Fruit fly (Drosophila melanogaster) whole organism, embryonic: Measurements from ENCODE around the gene CG14695.

Experiments used
- B-H1 ChIP-seq: fragments of 200-800 bp; sonication (Bioruptor generic); IDR thresholded peaks from 3 replicates; pipeline ENCODE4 v1.3.6; 2022; ENCODE audit warnings: missing biosample characterization, missing genetic modification characterization
- CG10274 ChIP-seq: fragments of 200-800 bp; sonication (Bioruptor generic); optimal IDR thresholded peaks from 3 replicates; lab custom pipeline; 2017; ENCODE audit warnings: missing biosample characterization, mild to moderate bottlenecking, missing genetic modification characterization
- CG10959 ChIP-seq: fragments of 200-800 bp; sonication (Bioruptor generic); IDR thresholded peaks from 2 replicates; pipeline ENCODE4 v1.3.6; 2022; ENCODE audit warnings: missing biosample characterization, missing genetic modification characterization
- CG11560 ChIP-seq: fragments of 200-800 bp; sonication (Bioruptor generic); IDR thresholded peaks from 3 replicates; pipeline ENCODE4 v1.3.6; 2022; ENCODE audit warnings: missing biosample characterization, missing genetic modification characterization
- CG12659 ChIP-seq: fragments of 200-800 bp; sonication (Bioruptor generic); optimal IDR thresholded peaks from 3 replicates; lab custom pipeline; 2017; ENCODE audit warnings: mild to moderate bottlenecking, missing biosample characterization, missing genetic modification reagents, missing genetic modification characterization
- CG15269 ChIP-seq: fragments of 200-800 bp; sonication (Bioruptor generic); optimal IDR thresholded peaks from 2 replicates; lab custom pipeline; 2018; ENCODE audit warnings: missing biosample characterization, mild to moderate bottlenecking, missing genetic modification characterization, moderate library complexity
- CG1529 ChIP-seq: fragments of 200-800 bp; sonication (Bioruptor generic); optimal IDR thresholded peaks from 3 replicates; lab custom pipeline; 2018; ENCODE audit warnings: missing biosample characterization, missing genetic modification characterization
- CG1832 ChIP-seq: fragments of 200-800 bp; sonication (Bioruptor generic); optimal IDR thresholded peaks from 2 replicates; lab custom pipeline; 2017; ENCODE audit warnings: missing biosample characterization, mild to moderate bottlenecking, missing genetic modification characterization, inconsistent platforms
- CG31441 ChIP-seq: fragments of 200-800 bp; sonication (Bioruptor generic); IDR thresholded peaks from 2 replicates; pipeline ENCODE4 v1.3.6; 2022; ENCODE audit warnings: missing biosample characterization, missing genetic modification characterization
- CG32532 ChIP-seq: fragments of 200-800 bp; sonication (Bioruptor generic); IDR thresholded peaks from 2 replicates; pipeline ENCODE4 v1.3.6; 2022; ENCODE audit warnings: missing biosample characterization, missing genetic modification characterization
- CG33557 ChIP-seq: fragments of 200-800 bp; sonication (Bioruptor generic); optimal IDR thresholded peaks from 2 replicates; lab custom pipeline; 2019; ENCODE audit warnings: missing biosample characterization, mild to moderate bottlenecking, missing genetic modification characterization, moderate library complexity
- CG34422 ChIP-seq: fragments of 200-800 bp; sonication (Bioruptor generic); IDR thresholded peaks from 3 replicates; pipeline ENCODE4 v1.3.6; 2022; ENCODE audit warnings: missing biosample characterization, missing genetic modification characterization
- CG3847 ChIP-seq: fragments of 200-800 bp; sonication (Bioruptor generic); IDR thresholded peaks from 2 replicates; pipeline ENCODE4 v1.3.6; 2022; ENCODE audit warnings: missing biosample characterization, missing genetic modification characterization
- CG43689 ChIP-seq: fragments of 200-800 bp; sonication (Bioruptor generic); IDR thresholded peaks from 2 replicates; pipeline ENCODE4 v1.3.6; 2022; ENCODE audit warnings: missing biosample characterization, missing genetic modification characterization
- CG4424 ChIP-seq: fragments of 200-800 bp; sonication (Bioruptor generic); optimal IDR thresholded peaks from 3 replicates; lab custom pipeline; 2016; ENCODE audit warnings: missing biosample characterization, missing genetic modification characterization
- CG5245 ChIP-seq: fragments of 200-800 bp; sonication (Bioruptor generic); optimal IDR thresholded peaks from 3 replicates; lab custom pipeline; 2016; ENCODE audit warnings: missing biosample characterization, missing genetic modification characterization
- CG7839 ChIP-seq: fragments of 200-800 bp; sonication (Bioruptor generic); optimal IDR thresholded peaks from 3 replicates; lab custom pipeline; 2018; ENCODE audit warnings: missing biosample characterization, mild to moderate bottlenecking, missing genetic modification characterization, moderate library complexity
- CG7987 ChIP-seq: fragments of 200-800 bp; sonication (Bioruptor generic); optimal IDR thresholded peaks from 2 replicates; lab custom pipeline; 2018; ENCODE audit warnings: missing biosample characterization, mild to moderate bottlenecking, missing genetic modification characterization, moderate library complexity
- CHES-1-like ChIP-seq: fragments of 200-800 bp; sonication (Bioruptor generic); optimal IDR thresholded peaks from 2 replicates; lab custom pipeline; 2016; ENCODE audit warnings: missing biosample characterization, missing genetic modification characterization
- Dip2 ChIP-seq: fragments of 200-800 bp; sonication (Bioruptor generic); IDR thresholded peaks from 2 replicates; pipeline ENCODE4 v1.3.6; 2022; ENCODE audit warnings: missing biosample characterization, missing genetic modification characterization
- Ets97D ChIP-seq: fragments of 200-800 bp; sonication (Bioruptor generic); optimal IDR thresholded peaks from 3 replicates; lab custom pipeline; 2016; ENCODE audit warnings: missing biosample characterization, missing genetic modification characterization
- Hey ChIP-seq: fragments of 200-800 bp; sonication (Bioruptor generic); optimal IDR thresholded peaks from 3 replicates; lab custom pipeline; 2018; ENCODE audit warnings: missing biosample characterization, mild to moderate bottlenecking, missing genetic modification characterization
- HmgD ChIP-seq: fragments of 200-800 bp; sonication (Bioruptor generic); optimal IDR thresholded peaks from 3 replicates; lab custom pipeline; 2016; ENCODE audit warnings: missing biosample characterization, missing genetic modification characterization
- Lhr ChIP-seq: fragments of 200-800 bp; sonication (Bioruptor generic); optimal IDR thresholded peaks from 3 replicates; lab custom pipeline; 2017; ENCODE audit warnings: mild to moderate bottlenecking, missing biosample characterization, missing genetic modification reagents, missing genetic modification characterization
- MBD-R2 ChIP-seq: fragments of 200-800 bp; sonication (Bioruptor generic); IDR thresholded peaks from 2 replicates; pipeline ENCODE4 v1.3.6; 2022; ENCODE audit warnings: missing biosample characterization, missing genetic modification characterization
- MESR4 ChIP-seq: fragments of 200-800 bp; sonication (Bioruptor generic); optimal IDR thresholded peaks from 2 replicates; lab custom pipeline; 2018; ENCODE audit warnings: missing biosample characterization, mild to moderate bottlenecking, missing genetic modification characterization, moderate library complexity
- Mad ChIP-seq: fragments of 200-800 bp; sonication (Bioruptor generic); optimal IDR thresholded peaks from 2 replicates; lab custom pipeline; 2016; ENCODE audit warnings: missing biosample characterization, missing genetic modification characterization
- Nf-YB ChIP-seq: fragments of 200-800 bp; sonication (Bioruptor generic); optimal IDR thresholded peaks from 3 replicates; lab custom pipeline; 2019; ENCODE audit warnings: missing biosample characterization, mild to moderate bottlenecking, missing genetic modification characterization, moderate library complexity
- Scr ChIP-seq: fragments of 200-800 bp; sonication (Bioruptor generic); IDR thresholded peaks from 2 replicates; pipeline ENCODE4 v1.3.6; 2022; ENCODE audit warnings: missing biosample characterization, missing genetic modification characterization; ENCODE audit not compliant: partially characterized antibody
- Spps ChIP-seq: fragments of 200-800 bp; sonication (Bioruptor generic); optimal IDR thresholded peaks from 2 replicates; lab custom pipeline; 2018; ENCODE audit warnings: missing biosample characterization, mild to moderate bottlenecking, missing genetic modification characterization
- Sry-δ ChIP-seq: fragments of 200-800 bp; sonication (Bioruptor generic); optimal IDR thresholded peaks from 2 replicates; lab custom pipeline; 2016; ENCODE audit warnings: missing biosample characterization, missing genetic modification characterization
- Stat92E ChIP-seq, 3 experiments: fragments of >200 bp in 2 of 3; fragments of 200-800 bp in 1 of 3; sonication (Bioruptor generic) in 1 of 3; optimal IDR thresholded peaks; 2 replicates each; lab custom pipeline; 2017 to 2019; ENCODE audit warnings: missing biosample characterization in 3 of 3, missing genetic modification characterization in 3 of 3, mild to moderate bottlenecking in 1 of 3, moderate library complexity in 1 of 3
- Vsx1 ChIP-seq: fragments of 200-800 bp; sonication (Bioruptor generic); optimal IDR thresholded peaks from 2 replicates; lab custom pipeline; 2017; ENCODE audit warnings: missing biosample characterization, mild to moderate bottlenecking, missing genetic modification characterization, missing genetic modification reagents
- amos ChIP-seq: fragments of 200-800 bp; sonication (Bioruptor generic); IDR thresholded peaks from 2 replicates; pipeline ENCODE4 v1.3.6; 2022; ENCODE audit warnings: missing biosample characterization, missing genetic modification characterization; ENCODE audit not compliant: partially characterized antibody
- bsh ChIP-seq, 2 experiments: fragments of 200-800 bp; sonication (Bioruptor generic); optimal IDR thresholded peaks; 2 replicates each; lab custom pipeline; 2017 to 2018; ENCODE audit warnings: mild to moderate bottlenecking in 2 of 2, missing biosample characterization in 2 of 2, missing genetic modification characterization in 2 of 2, moderate library complexity in 1 of 2
- btn ChIP-seq: fragments of 200-800 bp; sonication (Bioruptor generic); optimal IDR thresholded peaks from 2 replicates; lab custom pipeline; 2016; ENCODE audit warnings: missing biosample characterization, missing genetic modification characterization
- chm ChIP-seq: fragments of 200-800 bp; sonication (Bioruptor generic); IDR thresholded peaks from 2 replicates; pipeline ENCODE4 v1.3.6; 2022; ENCODE audit warnings: missing biosample characterization, missing genetic modification characterization
- ewg ChIP-seq: fragments of 200-800 bp; sonication (Bioruptor generic); optimal IDR thresholded peaks from 3 replicates; lab custom pipeline; 2017; ENCODE audit warnings: mild to moderate bottlenecking, missing biosample characterization, missing genetic modification reagents, missing genetic modification characterization
- hkb ChIP-seq, 2 experiments: fragments of 200-800 bp in 1 of 2; fragments of >200 bp in 1 of 2; sonication (Bioruptor generic) in 1 of 2; IDR thresholded peaks in 1 of 2; optimal IDR thresholded peaks in 1 of 2; 2 replicates each; pipeline versions ENCODE4 v1.3.6 to Lab custom; 2017 to 2022; ENCODE audit warnings: missing biosample characterization in 1 of 2, missing genetic modification characterization in 1 of 2
- ind ChIP-seq: fragments of 200-800 bp; sonication (Bioruptor generic); optimal IDR thresholded peaks from 3 replicates; lab custom pipeline; 2016; ENCODE audit warnings: missing biosample characterization, missing genetic modification characterization
- maf-S ChIP-seq: fragments of 200-800 bp; sonication (Bioruptor generic); optimal IDR thresholded peaks from 2 replicates; lab custom pipeline; 2016; ENCODE audit warnings: missing biosample characterization, missing genetic modification characterization
- slbo ChIP-seq: fragments of 200-800 bp; sonication (Bioruptor generic); IDR thresholded peaks from 2 replicates; pipeline ENCODE4 v1.3.6; 2022; ENCODE audit warnings: missing biosample characterization, missing genetic modification characterization
- sob ChIP-seq: fragments of 200-800 bp; sonication (Bioruptor generic); IDR thresholded peaks from 2 replicates; pipeline ENCODE4 v1.3.6; 2022; ENCODE audit warnings: missing biosample characterization, missing genetic modification characterization
- sqz ChIP-seq: fragments of 200-800 bp; sonication (Bioruptor generic); optimal IDR thresholded peaks from 3 replicates; lab custom pipeline; 2018; ENCODE audit warnings: missing biosample characterization, mild to moderate bottlenecking, missing genetic modification characterization
- vfl ChIP-seq: fragments of 200-800 bp; sonication (Bioruptor generic); optimal IDR thresholded peaks from 2 replicates; lab custom pipeline; 2016; ENCODE audit warnings: missing biosample characterization, missing genetic modification characterization
- wek ChIP-seq: fragments of 200-800 bp; sonication (Bioruptor generic); optimal IDR thresholded peaks from 3 replicates; lab custom pipeline; 2018; ENCODE audit warnings: missing biosample characterization, mild to moderate bottlenecking, missing genetic modification characterization, moderate library complexity

The CG14695 gene

dm6 chr3R:10886462-10887315 is 7.6 kb upstream of the CG14695 start (continued):
- peak; percentile 71 for TF ChIP-seq Mad (GFP tag; lab: Kevin White, UChicago)
- peak; percentile 92 for TF ChIP-seq CG7839
- TF ChIP-seq ewg (GFP tag; lab: Kevin White, UChicago), result peak; percentile 85
- peak; percentile 91 for TF ChIP-seq sqz (GFP tag; lab: Kevin White, UChicago)
- peak; percentile 84 for TF ChIP-seq B-H1 (GFP tag; lab: Robert Waterston, UW)
- peak; percentile 82 for TF ChIP-seq vfl (GFP tag; lab: Kevin White, UChicago)
- TF ChIP-seq chm (GFP tag; lab: Robert Waterston, UW), result peak; percentile 87
- TF ChIP-seq CG5245 (GFP tag; lab: Kevin White, UChicago), result peak; percentile 60
- TF ChIP-seq wek (GFP tag; lab: Kevin White, UChicago), result no peak
- TF ChIP-seq ind (GFP tag; lab: Kevin White, UChicago), result peak; percentile 77
- peak; percentile 75; the same call in 2 of the 3 replicates for TF ChIP-seq CG11560 (tag; lab: Robert Waterston, UW)
- peak; percentile 59 for TF ChIP-seq Hey (tag; lab: Kevin White, UChicago)
- TF ChIP-seq Vsx1 (GFP tag; lab: Kevin White, UChicago), result peak; percentile 56
- peak; percentile 91 for TF ChIP-seq CG3847 (GFP tag; lab: Robert Waterston, UW)
- peak; percentile 56 for TF ChIP-seq Ets97D (GFP tag; lab: Kevin White, UChicago)
- TF ChIP-seq slbo, result peak; percentile 90
- peak; percentile 63 for TF ChIP-seq Lhr (GFP tag; lab: Kevin White, UChicago)
- peak; percentile 84 for TF ChIP-seq CG33557 (GFP tag; lab: Kevin White, UChicago)
- TF ChIP-seq btn (GFP tag; lab: Kevin White, UChicago), result peak; percentile 47
- TF ChIP-seq Stat92E (GFP tag; optimal IDR thresholded peaks at IDR 0.05; lab: Kevin White, UChicago), result peak in 1 of 3 experiments; percentile 74
- TF ChIP-seq CG4424 (GFP tag; lab: Kevin White, UChicago), result peak; percentile 88
- TF ChIP-seq CG15269 (tag; lab: Kevin White, UChicago), result peak; percentile 94
- TF ChIP-seq MESR4 (GFP tag; lab: Kevin White, UChicago), result no peak
- peak; percentile 85 for TF ChIP-seq Nf-YB (GFP tag; lab: Kevin White, UChicago)
- TF ChIP-seq amos (GFP tag; lab: Robert Waterston, UW), result no peak
- no peak for TF ChIP-seq CG1832
- peak; percentile 73 to 90 for TF ChIP-seq bsh (GFP tag; optimal IDR thresholded peaks at IDR 0.05; lab: Kevin White, UChicago)
- TF ChIP-seq, all 482 proteins: peak for 415

DNA sequence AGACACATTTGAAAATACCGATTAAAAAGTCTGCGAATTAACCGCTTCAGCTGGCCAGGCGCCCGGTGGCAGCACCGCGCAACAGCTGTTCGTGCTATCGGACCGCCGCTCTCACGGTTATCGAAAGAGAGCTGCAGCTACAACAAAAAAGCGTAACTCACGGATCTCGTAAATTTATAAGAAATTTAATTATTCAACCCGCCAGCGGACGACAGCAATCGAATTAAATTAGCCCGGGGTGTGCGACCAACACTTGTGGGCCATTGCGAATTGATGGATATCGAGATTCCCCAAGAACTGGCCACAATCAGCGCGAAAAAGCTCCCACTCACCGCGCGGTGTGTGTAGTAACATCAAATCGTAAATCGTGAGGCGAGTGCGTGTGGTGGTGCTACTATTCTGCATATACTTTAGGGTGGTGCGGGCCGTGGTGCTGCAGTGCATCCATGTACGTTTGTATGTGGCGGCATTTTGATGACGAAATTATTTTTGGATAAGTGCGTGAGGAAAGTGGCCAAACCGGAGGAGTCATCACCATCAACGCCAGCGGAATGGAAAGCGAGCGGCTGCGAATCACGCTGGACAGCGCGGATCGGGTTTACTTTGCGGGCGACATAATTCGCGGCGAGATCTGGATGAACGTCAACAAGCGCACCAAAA is 6.4 kb upstream of the CG14695 start, which contains the start of gene Leash:
Gene Leash, plus strand, starts transcription at position 119 of the 660 bp plus-strand sequence.
- TF ChIP-seq CG10959 (GFP tag; lab: Robert Waterston, UW) (no peak), MBD-R2 (GFP tag; lab: Robert Waterston, UW) (no peak; the same call in 1 of the 2 replicates), maf-S (GFP tag; lab: Kevin White, UChicago) (no peak), CG43689 (no peak), CHES-1-like (GFP tag; lab: Kevin White, UChicago) (no peak), CG12659 (no peak), Stat92E (GFP tag; optimal IDR thresholded peaks at IDR 0.05; lab: Kevin White, UChicago) (no peak), sob (GFP tag; lab: Robert Waterston, UW) (no peak), CG34422 (GFP tag; lab: Robert Waterston, UW) (peak; percentile 59; the same call in 1 of the 3 replicates), CG7987 (GFP tag; lab: Kevin White, UChicago) (no peak), Dip2 (no peak), CG1529 (GFP tag; lab: Kevin White, UChicago) (no peak), Scr (GFP tag; lab: Robert Waterston, UW) (peak; percentile 49), Sry-δ (GFP tag; lab: Kevin White, UChicago) (peak; percentile 16), HmgD (GFP tag; lab: Kevin White, UChicago) (no peak), Spps (tag; lab: Kevin White, UChicago) (no peak), CG32532 (GFP tag; lab: Robert Waterston, UW) (no peak), hkb (optimal IDR thresholded peaks at IDR 0.05; lab: Kevin White, UChicago) (no peak), hkb (GFP tag; IDR thresholded peaks at IDR 0.05; lab: Robert Waterston, UW) (no peak), CG31441 (GFP tag; lab: Robert Waterston, UW) (no peak), CG10274 (no peak)
